Fruit fly (Drosophila melanogaster) whole organism, adult: Measurements from ENCODE around the gene CG18744.

ENCODE experiments used
- CG11617 ChIP-seq: fragments of 200-800 bp; sonication (Bioruptor generic); optimal IDR thresholded peaks from 2 replicates; lab custom pipeline; 2017; ENCODE audit warnings: mild to moderate bottlenecking, missing biosample characterization, missing genetic modification reagents, missing genetic modification characterization
- CG12768 ChIP-seq: fragments of 200-800 bp; sonication (Bioruptor generic); optimal IDR thresholded peaks from 2 replicates; lab custom pipeline; 2017; ENCODE audit warnings: missing biosample characterization, missing genetic modification characterization, mild to moderate bottlenecking, moderate library complexity, missing genetic modification reagents
- CG14711 ChIP-seq: fragments of 200-800 bp; sonication (Bioruptor generic); optimal IDR thresholded peaks from 2 replicates; lab custom pipeline; 2018; ENCODE audit warnings: missing biosample characterization, mild to moderate bottlenecking, missing genetic modification characterization, moderate library complexity
- CG1620 ChIP-seq: fragments of 200-800 bp; sonication (Bioruptor generic); optimal IDR thresholded peaks from 2 replicates; lab custom pipeline; 2016; ENCODE audit warnings: missing biosample characterization, missing genetic modification characterization
- CG33017 ChIP-seq: fragments of 200-800 bp; sonication (Bioruptor generic); optimal IDR thresholded peaks from 2 replicates; lab custom pipeline; 2018; ENCODE audit warnings: missing biosample characterization, mild to moderate bottlenecking, missing genetic modification characterization, moderate library complexity
- CG5204 ChIP-seq: fragments of 200-800 bp; sonication (Bioruptor generic); optimal IDR thresholded peaks from 2 replicates; lab custom pipeline; 2016; ENCODE audit warnings: missing biosample characterization, missing genetic modification characterization
- CG7045 ChIP-seq: fragments of 200-800 bp; sonication (Bioruptor generic); optimal IDR thresholded peaks from 2 replicates; lab custom pipeline; 2017; ENCODE audit warnings: missing biosample characterization, mild to moderate bottlenecking, missing genetic modification characterization
- CG7101 ChIP-seq: fragments of 200-800 bp; sonication (Bioruptor generic); optimal IDR thresholded peaks from 2 replicates; lab custom pipeline; 2018; ENCODE audit warnings: missing biosample characterization, mild to moderate bottlenecking, missing genetic modification characterization, moderate library complexity
- Clk ChIP-seq: fragments of 200-800 bp; sonication (Bioruptor generic); optimal IDR thresholded peaks from 2 replicates; lab custom pipeline; 2017; ENCODE audit warnings: missing biosample characterization, missing genetic modification characterization
- Crg-1 ChIP-seq: fragments of 200-800 bp; sonication (Bioruptor generic); optimal IDR thresholded peaks from 2 replicates; lab custom pipeline; 2016; ENCODE audit warnings: missing biosample characterization, missing genetic modification characterization
- Hr96 ChIP-seq: fragments of 200-800 bp; sonication (Bioruptor generic); optimal IDR thresholded peaks from 2 replicates; lab custom pipeline; 2016; ENCODE audit warnings: missing biosample characterization, missing genetic modification characterization
- Mnt ChIP-seq: fragments of 200-800 bp; sonication (Bioruptor generic); optimal IDR thresholded peaks from 2 replicates; lab custom pipeline; 2016; ENCODE audit warnings: missing biosample characterization, mild to moderate bottlenecking, missing genetic modification characterization
- bab1 ChIP-seq: fragments of 200-800 bp; sonication (Bioruptor generic); optimal IDR thresholded peaks from 3 replicates; lab custom pipeline; 2019; ENCODE audit warnings: missing biosample characterization, mild to moderate bottlenecking, missing genetic modification characterization, moderate library complexity
- cic ChIP-seq: fragments of 200-800 bp; sonication (Bioruptor generic); optimal IDR thresholded peaks from 2 replicates; lab custom pipeline; 2017; ENCODE audit warnings: missing biosample characterization, mild to moderate bottlenecking, missing genetic modification characterization, moderate library complexity
- cnc ChIP-seq, 2 experiments: fragments of >200 bp; optimal IDR thresholded peaks; 2 replicates each; lab custom pipeline; 2017
- kay ChIP-seq: fragments of 200-800 bp; sonication (Bioruptor generic); peaks from one replicate; lab custom pipeline; 2016; ENCODE audit warnings: missing biosample characterization, missing genetic modification characterization, borderline replicate concordance
- ovo ChIP-seq: fragments of 200-800 bp; sonication (Bioruptor generic); optimal IDR thresholded peaks from 2 replicates; lab custom pipeline; 2016; ENCODE audit warnings: missing biosample characterization, missing genetic modification characterization
- pad ChIP-seq: fragments of 200-800 bp; sonication (Bioruptor generic); optimal IDR thresholded peaks from 3 replicates; lab custom pipeline; 2017; ENCODE audit warnings: missing biosample characterization, missing genetic modification characterization, mild to moderate bottlenecking, moderate library complexity, missing genetic modification reagents
- tj ChIP-seq: fragments of 200-800 bp; sonication (Bioruptor generic); optimal IDR thresholded peaks from 3 replicates; lab custom pipeline; 2017; ENCODE audit warnings: missing biosample characterization, mild to moderate bottlenecking, missing genetic modification characterization, moderate library complexity
- toe ChIP-seq: fragments of 200-800 bp; sonication (Bioruptor generic); optimal IDR thresholded peaks from 2 replicates; lab custom pipeline; 2016; ENCODE audit warnings: missing biosample characterization, missing genetic modification characterization

CG18744 gene

DNA sequence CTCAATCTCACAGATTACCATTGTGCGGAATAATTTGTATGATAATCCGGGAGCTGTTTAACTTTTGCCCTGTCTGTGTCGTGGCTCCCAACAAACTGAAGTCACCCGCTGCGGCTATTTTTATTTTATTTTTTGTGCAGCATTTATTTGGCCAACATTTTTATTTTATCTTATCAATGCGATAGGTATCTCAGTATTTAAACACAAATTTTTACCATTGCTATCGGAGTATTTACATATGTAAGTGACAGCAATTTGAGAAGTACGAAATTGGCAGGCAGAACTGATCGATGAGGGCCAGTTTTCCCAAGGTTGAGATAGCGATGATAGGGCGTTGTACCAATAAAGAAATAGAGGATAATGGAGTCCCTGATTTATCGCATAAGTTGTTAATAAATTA is 8.5 kb downstream of the CG18744 start, which contains the start of gene CG18746:
TSS of gene CG18746 (minus strand) at position 101 of the 400 bp plus-strand sequence.
- TF ChIP-seq CG7101 (no peak), Clk (GFP tag; lab: Kevin White, UChicago) (no peak), ovo (no peak), toe (no peak), tj (GFP tag; lab: Kevin White, UChicago) (no peak), Mnt (GFP tag; lab: Kevin White, UChicago) (no peak), Hr96 (no peak), bab1 (GFP tag; lab: Kevin White, UChicago) (no peak), kay (GFP tag; lab: Kevin White, UChicago) (no peak), CG11617 (GFP tag; lab: Kevin White, UChicago) (no peak), cic (GFP tag; lab: Kevin White, UChicago) (no peak)

DNA sequence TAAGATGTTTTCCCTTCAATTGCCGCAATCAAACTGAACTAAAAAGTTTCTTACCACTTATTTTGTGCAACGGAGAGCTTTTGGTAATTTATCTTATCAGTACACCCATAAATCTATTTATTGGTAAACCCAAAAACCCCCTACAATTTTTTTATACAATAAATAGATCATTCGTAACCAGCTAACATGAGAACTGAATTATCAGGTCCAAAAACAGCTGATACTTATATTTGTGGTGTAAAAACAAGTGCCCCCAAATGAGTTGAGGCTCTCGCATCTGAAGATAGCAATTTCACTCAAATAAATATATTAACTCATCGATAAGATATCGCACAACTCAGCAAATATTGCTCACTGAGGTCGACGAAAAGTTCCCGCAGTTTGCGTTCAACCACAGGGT is 10.7 kb downstream of the CG18744 start, which contains the start of gene CG18748:
TSS of gene CG18748 (minus strand) at position 25 of the 400 bp plus-strand sequence.
- TF ChIP-seq CG7045 = no peak
- TF ChIP-seq kay (GFP tag; lab: Kevin White, UChicago) = peak; percentile 27
- no peak for TF ChIP-seq cnc (optimal IDR thresholded peaks at IDR 0.05; lab: Kevin White, UChicago)
- TF ChIP-seq bab1 (GFP tag; lab: Kevin White, UChicago) = no peak
- TF ChIP-seq ovo = no peak
- TF ChIP-seq Crg-1 (GFP tag; lab: Kevin White, UChicago) = no peak
- peak; percentile 5 for TF ChIP-seq Mnt (GFP tag; lab: Kevin White, UChicago)
- no peak for TF ChIP-seq tj (GFP tag; lab: Kevin White, UChicago)
- no peak for TF ChIP-seq Clk (GFP tag; lab: Kevin White, UChicago)
- TF ChIP-seq CG33017 (tag; lab: Kevin White, UChicago) = no peak
- peak; percentile 8 for TF ChIP-seq CG5204 (GFP tag; lab: Kevin White, UChicago)
- TF ChIP-seq CG14711 = no peak
- TF ChIP-seq Hr96 = no peak
- TF ChIP-seq CG7101 = no peak
- TF ChIP-seq CG1620 (GFP tag; lab: Kevin White, UChicago) = no peak
- TF ChIP-seq CG12768 (GFP tag; lab: Kevin White, UChicago) = no peak
- TF ChIP-seq pad (GFP tag; lab: Kevin White, UChicago) = no peak
- peak; percentile 65 for TF ChIP-seq cic (GFP tag; lab: Kevin White, UChicago)
- no peak for TF ChIP-seq toe
- peak; percentile 0 for TF ChIP-seq CG11617 (GFP tag; lab: Kevin White, UChicago)

DNA sequence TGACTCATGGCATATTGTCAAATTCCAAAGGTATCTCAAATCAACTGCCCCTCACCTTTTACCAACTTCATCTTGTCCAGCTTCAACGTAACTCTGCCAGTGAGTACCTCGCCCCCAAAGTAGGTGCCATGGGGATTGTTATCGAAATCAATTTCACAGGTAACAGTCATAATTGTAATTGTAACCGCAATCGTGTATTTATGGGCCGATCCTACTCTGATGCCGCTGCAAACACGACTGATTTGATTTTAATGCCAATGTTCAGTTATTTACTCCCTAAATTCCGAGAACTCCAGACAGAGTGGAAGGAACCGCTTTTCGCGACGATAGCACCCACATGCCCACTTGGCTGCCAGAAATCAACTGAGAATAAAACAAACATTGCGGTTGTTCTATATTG is 12.8 kb downstream of the CG18744 start, which contains the start of gene CG18745:
TSS of gene CG18745 (minus strand) at position 336 of the 400 bp plus-strand sequence.
- peak; percentile 51 for TF ChIP-seq kay (GFP tag; lab: Kevin White, UChicago)
- no peak for TF ChIP-seq CG14711
- TF ChIP-seq CG11617 (GFP tag; lab: Kevin White, UChicago) = no peak
- no peak for TF ChIP-seq CG5204 (GFP tag; lab: Kevin White, UChicago)
- no peak for TF ChIP-seq pad (GFP tag; lab: Kevin White, UChicago)
- no peak for TF ChIP-seq CG7101
- TF ChIP-seq tj (GFP tag; lab: Kevin White, UChicago) = no peak
- no peak for TF ChIP-seq CG33017 (tag; lab: Kevin White, UChicago)
- peak; percentile 46 for TF ChIP-seq cic (GFP tag; lab: Kevin White, UChicago)
- peak; percentile 59 for TF ChIP-seq Mnt (GFP tag; lab: Kevin White, UChicago)

DNA sequence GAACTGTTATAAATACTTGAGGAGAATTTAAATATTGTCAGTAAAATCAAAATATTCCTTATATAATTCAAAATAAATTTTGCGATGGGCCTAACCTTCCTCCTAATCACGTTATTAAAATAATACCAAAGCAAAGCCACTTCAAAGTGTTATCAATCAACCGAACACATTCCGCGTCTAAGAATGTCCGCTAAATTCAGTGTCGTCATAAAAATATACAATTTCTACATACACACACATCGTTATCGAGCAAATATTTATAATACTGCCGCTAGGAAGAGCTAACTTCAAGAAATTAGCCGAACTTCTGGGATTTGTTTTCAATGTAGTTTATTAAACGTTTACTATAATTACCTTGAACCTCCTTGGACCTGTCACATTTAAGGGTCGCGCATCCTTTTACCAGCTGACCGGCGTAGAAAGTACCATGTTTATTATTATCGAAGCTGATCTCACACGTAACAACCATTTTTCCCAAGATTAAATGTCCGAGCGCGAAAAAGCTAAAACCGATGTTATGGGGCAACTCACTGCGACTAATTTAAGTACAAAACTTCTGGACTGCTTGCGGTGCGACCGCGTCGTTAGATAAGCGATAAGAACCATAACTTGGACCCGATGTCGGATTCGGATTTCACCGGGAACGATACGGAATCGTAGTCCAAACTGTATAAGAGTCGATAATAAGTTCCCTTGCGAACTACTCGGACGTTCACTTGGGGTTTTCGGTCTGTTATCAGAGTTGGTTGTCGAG is 15.5 kb downstream of the CG18744 start, which contains the start of gene CG18747:
TSS of gene CG18747 (minus strand) at position 514 of the 754 bp plus-strand sequence.
- no peak for TF ChIP-seq CG33017 (tag; lab: Kevin White, UChicago)
- TF ChIP-seq Hr96 = no peak
- TF ChIP-seq CG1620 (GFP tag; lab: Kevin White, UChicago) = no peak
- peak; percentile 46 for TF ChIP-seq Mnt (GFP tag; lab: Kevin White, UChicago)
- TF ChIP-seq CG12768 (GFP tag; lab: Kevin White, UChicago) = peak; percentile 14
- TF ChIP-seq cnc (optimal IDR thresholded peaks at IDR 0.05; lab: Kevin White, UChicago) = no peak
- no peak for TF ChIP-seq CG5204 (GFP tag; lab: Kevin White, UChicago)
- peak; percentile 87 for TF ChIP-seq kay (GFP tag; lab: Kevin White, UChicago)
- TF ChIP-seq Clk (GFP tag; lab: Kevin White, UChicago) = no peak
- no peak for TF ChIP-seq tj (GFP tag; lab: Kevin White, UChicago)

DNA sequence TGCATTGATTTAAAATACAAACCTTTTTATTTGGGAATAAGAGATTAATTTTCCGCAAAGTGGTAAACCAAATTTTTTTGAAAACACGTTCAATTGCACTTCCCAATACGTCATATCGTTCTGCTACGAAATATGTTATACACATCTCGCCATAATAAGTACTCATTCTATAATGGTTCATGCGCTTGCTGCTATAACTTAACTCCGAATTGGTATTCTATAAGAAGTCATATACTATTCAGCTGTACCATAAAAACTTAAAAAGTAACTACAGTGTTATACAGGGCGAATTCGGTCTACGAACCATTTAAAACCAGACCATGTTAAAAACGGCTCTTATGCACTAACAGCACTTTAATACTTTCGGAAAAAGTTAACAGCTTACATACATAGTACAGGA is 19.0 kb downstream of the CG18744 start:
- TF ChIP-seq CG11617 (GFP tag; lab: Kevin White, UChicago) (no peak), pad (GFP tag; lab: Kevin White, UChicago) (no peak), kay (GFP tag; lab: Kevin White, UChicago) (no peak), CG33017 (tag; lab: Kevin White, UChicago) (no peak), Clk (GFP tag; lab: Kevin White, UChicago) (no peak), cnc (optimal IDR thresholded peaks at IDR 0.05; lab: Kevin White, UChicago) (no peak), CG7101 (no peak), CG14711 (no peak), CG5204 (GFP tag; lab: Kevin White, UChicago) (no peak), cic (GFP tag; lab: Kevin White, UChicago) (no peak), CG7045 (no peak), toe (no peak), ovo (no peak)

DNA sequence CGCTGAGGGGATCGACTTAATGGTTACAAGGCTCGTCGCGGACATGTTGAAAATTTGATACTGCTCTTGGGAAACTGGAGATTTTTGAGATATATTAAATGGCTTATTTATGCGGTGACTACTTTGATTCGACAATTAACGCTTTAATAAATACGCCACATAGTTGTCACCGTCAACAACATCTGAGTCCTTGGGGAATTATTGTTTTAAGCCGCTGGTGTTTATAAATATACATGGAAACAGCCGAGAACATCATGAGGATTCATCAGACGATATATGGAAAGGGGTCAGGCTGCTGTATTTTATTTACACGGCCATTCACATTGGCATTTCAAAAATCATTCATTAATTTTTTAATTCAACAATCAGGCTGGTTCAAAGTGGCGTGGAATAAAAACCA is 26.9 kb downstream of the CG18744 start, which contains the start of gene CG11286:
TSS of gene CG11286 (minus strand) at position 101 of the 400 bp plus-strand sequence.
- TF ChIP-seq cic (GFP tag; lab: Kevin White, UChicago) = no peak
- no peak for TF ChIP-seq Hr96
- no peak for TF ChIP-seq ovo
- no peak for TF ChIP-seq pad (GFP tag; lab: Kevin White, UChicago)
- no peak for TF ChIP-seq CG5204 (GFP tag; lab: Kevin White, UChicago)
- no peak for TF ChIP-seq CG11617 (GFP tag; lab: Kevin White, UChicago)
- no peak for TF ChIP-seq tj (GFP tag; lab: Kevin White, UChicago)
- no peak for TF ChIP-seq CG7101
- TF ChIP-seq Crg-1 (GFP tag; lab: Kevin White, UChicago) = no peak
- no peak for TF ChIP-seq Clk (GFP tag; lab: Kevin White, UChicago)
- no peak for TF ChIP-seq CG14711
- no peak for TF ChIP-seq cnc (optimal IDR thresholded peaks at IDR 0.05; lab: Kevin White, UChicago)
- TF ChIP-seq CG12768 (GFP tag; lab: Kevin White, UChicago) = no peak
- no peak for TF ChIP-seq toe
- TF ChIP-seq CG7045 = no peak
- TF ChIP-seq kay (GFP tag; lab: Kevin White, UChicago) = no peak
